Fruit fly (Drosophila melanogaster): ENCODE measurements around the gene Papss.

DNA sequence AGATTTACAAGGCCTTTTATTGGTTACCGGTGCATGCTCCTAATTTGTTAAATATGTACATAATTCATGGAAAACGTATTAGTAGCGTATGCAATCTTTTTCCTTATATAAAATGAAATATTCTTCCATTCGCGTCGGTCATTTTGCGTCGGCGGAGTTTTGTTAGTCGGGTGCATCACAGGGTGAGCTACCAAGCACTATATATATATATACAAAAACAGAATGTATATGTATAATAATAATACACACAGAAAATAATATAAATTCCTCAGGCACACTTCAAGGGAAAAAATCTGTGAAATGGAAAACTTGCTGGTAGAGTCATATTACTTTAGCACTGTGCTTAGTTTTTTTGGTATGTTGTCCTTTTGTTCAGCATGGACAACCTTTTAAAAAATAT is 46.1 kb upstream of the Papss start, which contains the start of gene Ir76a:
- no peak for TF ChIP-seq Eip75B (GFP tag; optimal IDR thresholded peaks at IDR 0.05)
- no peak for TF ChIP-seq CG8319 (GFP tag; optimal IDR thresholded peaks at IDR 0.05)

Data from whole organism, prepupa.